Worm (Caenorhabditis elegans) whole organism, L1 larva: ENCODE measurements around the gene F54E4.2.

Source experiments
- aha-1 ChIP-seq: fragments of 150-350 bp; optimal IDR thresholded peaks from 2 replicates; lab custom pipeline; 2014; ENCODE audit warnings: missing biosample characterization, missing genetic modification characterization
- ceh-82 ChIP-seq, 3 experiments: fragments of 150-350 bp in 1 of 3; sonication (generic microtip) in 2 of 3; optimal IDR thresholded peaks; 2 replicates each; lab custom pipeline; 2014 to 2017; ENCODE audit warnings: missing biosample characterization in 3 of 3, missing genetic modification characterization in 3 of 3
- elt-2 ChIP-seq: sonication (generic microtip); optimal IDR thresholded peaks from 2 replicates; lab custom pipeline; 2016; ENCODE audit warnings: missing genetic modification characterization, mild to moderate bottlenecking, inconsistent platforms, missing compliant biosample characterization, missing genetic modification reagents
- fos-1 ChIP-seq: fragments of 150-350 bp; optimal IDR thresholded peaks from 2 replicates; lab custom pipeline; 2014; ENCODE audit warnings: missing biosample characterization, missing genetic modification characterization
- lin-14 ChIP-seq: fragments of 200-800 bp; sonication (Bioruptor generic); optimal IDR thresholded peaks from 2 replicates; lab custom pipeline; 2018; ENCODE audit warnings: mild to moderate bottlenecking, missing genetic modification characterization, moderate library complexity, missing compliant biosample characterization
- mdl-1 ChIP-seq, 2 experiments: fragments of 150-350 bp; optimal IDR thresholded peaks; 2 replicates each; lab custom pipeline; 2014 to 2017; ENCODE audit warnings: missing biosample characterization in 2 of 2, missing genetic modification characterization in 2 of 2, inconsistent platforms in 1 of 2
- mef-2 ChIP-seq: fragments of 150-350 bp; optimal IDR thresholded peaks from 2 replicates; lab custom pipeline; 2014; ENCODE audit warnings: missing biosample characterization, missing genetic modification characterization
- nhr-237 ChIP-seq: fragments of 150-350 bp; optimal IDR thresholded peaks from 2 replicates; lab custom pipeline; 2014; ENCODE audit warnings: missing biosample characterization, missing genetic modification characterization
- nhr-28 ChIP-seq: fragments of 150-350 bp; optimal IDR thresholded peaks from 2 replicates; lab custom pipeline; 2014; ENCODE audit warnings: missing biosample characterization, missing genetic modification characterization
- nhr-90 ChIP-seq: sonication (generic microtip); optimal IDR thresholded peaks from 2 replicates; lab custom pipeline; 2016; ENCODE audit warnings: mild to moderate bottlenecking, missing genetic modification characterization, missing compliant biosample characterization; ENCODE audit not compliant: poor library complexity

DNA sequence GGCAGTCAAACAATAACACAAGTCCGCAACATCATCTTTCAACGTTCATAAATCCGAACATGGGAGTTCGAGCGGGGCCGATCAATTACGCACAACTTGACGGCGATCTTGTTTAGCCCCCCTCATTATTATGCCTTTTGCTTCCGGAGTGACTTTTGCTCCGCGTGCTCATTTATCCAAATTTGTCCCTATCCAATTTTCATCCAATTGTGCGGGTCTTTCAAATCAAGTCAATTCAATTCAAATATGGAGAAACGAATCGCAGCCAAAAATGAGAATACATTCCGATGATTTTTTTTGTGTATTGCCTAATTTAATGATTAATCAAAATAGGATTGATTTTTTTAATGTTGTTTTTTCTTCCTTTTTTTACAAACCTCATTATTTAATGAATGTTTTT, 33.7 kb upstream of the F54E4.2 start:
- TF ChIP-seq nhr-237 (no peak), aha-1 (no peak), mdl-1 (tag; optimal IDR thresholded peaks at IDR 0.05; lab: Kevin White, UChicago) (no peak), elt-2 (tag; lab: Kevin White, UChicago) (no peak), nhr-90 (tag; lab: Kevin White, UChicago) (no peak), fos-1 (tag; lab: Kevin White, UChicago) (no peak), lin-14 (GFP tag; lab: Kevin White, UChicago) (no peak), ceh-82 (tag; optimal IDR thresholded peaks at IDR 0.05; lab: Kevin White, UChicago) (no peak), nhr-28 (tag; lab: Kevin White, UChicago) (no peak), mef-2 (tag; lab: Kevin White, UChicago) (no peak)
